Worm (Caenorhabditis elegans) whole organism, late embryonic: ENCODE results near the gene C15B12.3.
A peak's percentile ranks its signal among the peaks of the same experiment; 100 is the strongest.

ENCODE experiments used
- F13H6.1 ChIP-seq: sonication (generic microtip); optimal IDR thresholded peaks from 2 replicates; lab custom pipeline; 2016; ENCODE audit warnings: missing genetic modification characterization, missing compliant biosample characterization
- K02D7.2 ChIP-seq: sonication (generic microtip); optimal IDR thresholded peaks from 2 replicates; lab custom pipeline; 2017; ENCODE audit warnings: mild to moderate bottlenecking, missing genetic modification characterization, missing compliant biosample characterization
- ahr-1 ChIP-seq: sonication (generic microtip); optimal IDR thresholded peaks from 2 replicates; lab custom pipeline; 2016; ENCODE audit warnings: missing genetic modification characterization, missing compliant biosample characterization
- ceh-14 ChIP-seq: sonication (generic microtip); optimal IDR thresholded peaks from 2 replicates; lab custom pipeline; 2016; ENCODE audit warnings: missing genotype, missing genetic modification characterization, missing compliant biosample characterization
- ceh-18 ChIP-seq: sonication (generic microtip); optimal IDR thresholded peaks from 2 replicates; lab custom pipeline; 2016; ENCODE audit warnings: missing genetic modification characterization, missing compliant biosample characterization
- ceh-2 ChIP-seq: sonication (generic microtip); optimal IDR thresholded peaks from 2 replicates; lab custom pipeline; 2016; ENCODE audit warnings: missing genotype, missing genetic modification characterization, missing compliant biosample characterization
- ceh-22 ChIP-seq: sonication (generic microtip); optimal IDR thresholded peaks from 2 replicates; lab custom pipeline; 2017; ENCODE audit warnings: missing biosample characterization, missing genetic modification characterization
- ceh-30 ChIP-seq: fragments of 150-350 bp; optimal IDR thresholded peaks from 2 replicates; lab custom pipeline; 2014; ENCODE audit warnings: missing biosample characterization, missing genetic modification characterization
- ceh-9 ChIP-seq: sonication (generic microtip); optimal IDR thresholded peaks from 2 replicates; lab custom pipeline; 2016; ENCODE audit warnings: mild to moderate bottlenecking, missing genetic modification characterization, inconsistent platforms, missing compliant biosample characterization
- dmd-4 ChIP-seq: sonication (generic microtip); optimal IDR thresholded peaks from 2 replicates; lab custom pipeline; 2016; ENCODE audit warnings: borderline replicate concordance, missing genetic modification characterization, missing compliant biosample characterization
- elt-2 ChIP-seq: sonication (generic microtip); optimal IDR thresholded peaks from 2 replicates; lab custom pipeline; 2016; ENCODE audit warnings: missing genetic modification reagents, missing genetic modification characterization, missing compliant biosample characterization
- elt-4 ChIP-seq: sonication (generic microtip); optimal IDR thresholded peaks from 2 replicates; lab custom pipeline; 2016; ENCODE audit warnings: missing genetic modification characterization, missing compliant biosample characterization
- ets-4 ChIP-seq: sonication (generic microtip); optimal IDR thresholded peaks from 2 replicates; lab custom pipeline; 2016; ENCODE audit warnings: missing genetic modification characterization, missing compliant biosample characterization
- eyg-1 ChIP-seq: sonication (generic microtip); optimal IDR thresholded peaks from 2 replicates; lab custom pipeline; 2016; ENCODE audit warnings: missing genotype, missing genetic modification characterization, missing compliant biosample characterization
- hlh-30 ChIP-seq: sonication (generic microtip); optimal IDR thresholded peaks from 2 replicates; lab custom pipeline; 2017; ENCODE audit warnings: antibody characterized with exemption, missing genetic modification characterization, missing compliant biosample characterization; ENCODE audit not compliant: insufficient read depth
- lim-6 ChIP-seq: sonication (generic microtip); optimal IDR thresholded peaks from 2 replicates; lab custom pipeline; 2016; ENCODE audit warnings: missing genetic modification characterization, missing compliant biosample characterization
- madf-2 ChIP-seq: sonication (generic microtip); optimal IDR thresholded peaks from 2 replicates; lab custom pipeline; 2017; ENCODE audit warnings: missing genetic modification characterization, missing compliant biosample characterization
- nfya-1 ChIP-seq: sonication (generic microtip); optimal IDR thresholded peaks from 2 replicates; lab custom pipeline; 2017; ENCODE audit warnings: missing genetic modification characterization, mild to moderate bottlenecking, missing compliant biosample characterization, antibody characterized with exemption, moderate library complexity
- npax-4 ChIP-seq: sonication (generic microtip); optimal IDR thresholded peaks from 2 replicates; lab custom pipeline; 2016; ENCODE audit warnings: missing genetic modification characterization, missing compliant biosample characterization
- odd-2 ChIP-seq: sonication (generic microtip); optimal IDR thresholded peaks from 2 replicates; lab custom pipeline; 2017; ENCODE audit warnings: antibody characterized with exemption, mild to moderate bottlenecking, missing genetic modification characterization, missing compliant biosample characterization
- pha-4 ChIP-seq: fragments of 150-350 bp; optimal IDR thresholded peaks from 2 replicates; lab custom pipeline; 2018; ENCODE audit warnings: missing biosample characterization, missing genetic modification reagents, missing genetic modification characterization
- pqm-1 ChIP-seq: sonication (generic microtip); optimal IDR thresholded peaks from 2 replicates; lab custom pipeline; 2016; ENCODE audit warnings: missing genetic modification characterization, missing compliant biosample characterization
- pros-1 ChIP-seq: fragments of 150-350 bp; optimal IDR thresholded peaks from 2 replicates; lab custom pipeline; 2014; ENCODE audit warnings: missing biosample characterization, missing genetic modification reagents, missing genetic modification characterization
- rnt-1 ChIP-seq: sonication (generic microtip); optimal IDR thresholded peaks from 2 replicates; lab custom pipeline; 2016; ENCODE audit warnings: missing genetic modification characterization, missing compliant biosample characterization
- sdc-2 ChIP-seq: sonication (generic microtip); optimal IDR thresholded peaks from 2 replicates; lab custom pipeline; 2016; ENCODE audit warnings: missing genotype, missing genetic modification characterization, missing compliant biosample characterization
- sox-2 ChIP-seq: fragments of 200-800 bp; sonication (Bioruptor generic); IDR thresholded peaks from 2 replicates; pipeline ENCODE4 v1.3.6; 2022; ENCODE audit warnings: missing genetic modification reagents, missing genetic modification characterization, missing compliant biosample characterization
- tbx-2 ChIP-seq: sonication (generic microtip); optimal IDR thresholded peaks from 2 replicates; lab custom pipeline; 2016; ENCODE audit warnings: missing genetic modification characterization, missing compliant biosample characterization
- unc-42 ChIP-seq: sonication (generic microtip); optimal IDR thresholded peaks from 2 replicates; lab custom pipeline; 2016; ENCODE audit warnings: missing genotype, missing genetic modification characterization, missing compliant biosample characterization
- unc-55 ChIP-seq: sonication (generic microtip); optimal IDR thresholded peaks from 2 replicates; lab custom pipeline; 2017; ENCODE audit warnings: missing biosample characterization, missing genetic modification reagents, missing genetic modification characterization
- unc-86 ChIP-seq: sonication (generic microtip); optimal IDR thresholded peaks from 2 replicates; lab custom pipeline; 2016; ENCODE audit warnings: missing genetic modification characterization, missing compliant biosample characterization
- zip-5 ChIP-seq: sonication (generic microtip); optimal IDR thresholded peaks from 2 replicates; lab custom pipeline; 2016; ENCODE audit warnings: missing genetic modification characterization, missing compliant biosample characterization

Gene C15B12.3

DNA sequence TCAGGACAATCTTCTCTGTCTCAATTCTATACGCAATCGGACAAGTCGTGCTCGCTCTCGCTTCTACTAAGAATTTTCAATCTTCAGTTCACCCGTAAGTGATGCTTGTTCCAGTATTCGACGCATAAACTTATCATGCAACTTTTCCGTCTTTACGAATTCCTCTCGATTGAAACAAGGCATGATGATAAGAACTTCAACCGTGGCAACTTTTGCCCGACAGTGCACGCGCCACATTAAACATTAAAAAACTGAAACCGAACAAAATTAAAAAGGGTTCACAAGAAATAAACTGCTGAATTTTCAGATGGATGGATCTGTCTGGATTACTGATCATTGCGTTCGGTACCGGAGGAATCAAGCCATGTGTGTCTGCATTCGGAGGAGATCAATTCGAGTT lies 8.9 kb downstream of the C15B12.3 start:
- no peak for TF ChIP-seq ceh-30 (tag; lab: Kevin White, UChicago)
- TF ChIP-seq pha-4 (tag; lab: Kevin White, UChicago) = no peak
- no peak for TF ChIP-seq ceh-18
- TF ChIP-seq ceh-9 = no peak
- TF ChIP-seq unc-42 (tag; lab: Kevin White, UChicago) = no peak
- TF ChIP-seq madf-2 = no peak
- TF ChIP-seq rnt-1 (tag; lab: Kevin White, UChicago) = no peak
- no peak for TF ChIP-seq odd-2
- no peak for TF ChIP-seq eyg-1 (tag; lab: Kevin White, UChicago)
- no peak for TF ChIP-seq pqm-1 (tag; lab: Kevin White, UChicago)
- TF ChIP-seq unc-55 (GFP tag; lab: Kevin White, UChicago) = no peak
- TF ChIP-seq ceh-22 (tag; lab: Kevin White, UChicago) = no peak
- TF ChIP-seq npax-4 (tag; lab: Kevin White, UChicago) = no peak

DNA sequence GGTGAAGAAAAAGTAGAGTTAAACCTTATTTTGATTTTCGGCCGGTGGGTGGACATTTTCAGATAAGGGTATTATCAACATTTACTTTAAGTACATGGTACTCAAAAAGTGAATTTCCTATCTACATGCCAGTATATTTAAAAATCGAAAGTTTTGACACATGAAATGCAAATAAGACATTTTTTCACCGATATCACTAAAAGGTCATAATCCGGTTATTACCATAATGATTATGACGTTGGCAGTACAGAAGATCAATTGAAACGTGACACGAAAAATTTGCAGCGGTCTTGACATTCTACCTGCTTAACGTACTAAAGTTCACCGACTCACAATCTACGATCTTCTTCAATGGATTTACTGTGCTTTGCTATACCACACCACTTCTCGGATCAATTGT lies 9.4 kb downstream of the C15B12.3 start:
- no peak for TF ChIP-seq madf-2

DNA sequence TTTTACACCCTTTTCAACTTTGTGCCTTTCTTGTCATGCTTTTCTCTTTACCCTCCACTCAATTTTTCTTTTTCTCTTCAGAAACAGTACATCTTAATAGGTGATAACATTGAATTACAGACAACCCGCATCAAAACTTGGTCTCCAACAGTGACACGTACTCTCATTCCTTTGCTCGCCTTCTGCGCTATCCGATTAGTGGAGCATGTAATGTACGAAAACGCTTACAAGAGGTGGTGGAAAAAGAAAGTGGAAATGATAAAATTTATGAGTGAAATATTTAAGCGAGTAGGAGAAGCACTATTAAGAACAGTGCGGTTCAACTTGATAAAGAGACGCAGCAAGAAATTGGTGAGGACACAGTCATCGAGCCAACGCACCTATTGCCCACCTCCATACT lies 10.8 kb downstream of the C15B12.3 start, which contains the start of gene pept-1:
pept-1 (plus strand) TSS at position 306 of the 400 bp plus-strand sequence.
- peak; percentile 19 for TF ChIP-seq elt-2 (tag; lab: Kevin White, UChicago)
- no peak for TF ChIP-seq elt-4
- no peak for TF ChIP-seq pros-1 (tag; lab: Kevin White, UChicago)

DNA sequence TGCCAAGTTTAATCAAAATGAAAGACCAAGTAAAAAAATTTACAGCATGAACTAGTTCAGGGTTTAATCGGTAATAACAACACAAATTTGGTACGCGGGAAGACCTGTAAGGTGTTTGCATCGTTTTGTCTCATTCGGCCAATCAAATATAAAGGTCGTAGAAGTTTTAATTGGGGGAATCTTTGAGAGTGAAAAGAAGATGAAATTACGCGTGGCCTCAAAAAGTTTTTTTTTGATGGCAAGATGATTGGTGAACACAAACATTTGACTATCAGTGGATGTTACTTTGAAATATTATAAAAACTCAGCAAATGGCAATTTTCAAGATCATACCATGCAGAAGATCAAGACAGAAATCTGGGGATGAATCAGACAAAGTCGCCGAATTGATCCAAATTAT lies 12.2 kb downstream of the C15B12.3 start, which contains the start of gene nas-33:
nas-33 (minus strand) TSS at position 101 of the 400 bp plus-strand sequence.
- TF ChIP-seq K02D7.2 = no peak
- no peak for TF ChIP-seq pqm-1 (tag; lab: Kevin White, UChicago)
- TF ChIP-seq unc-86 (tag; lab: Kevin White, UChicago) = no peak
- no peak for TF ChIP-seq ceh-14 (tag; lab: Kevin White, UChicago)
- TF ChIP-seq rnt-1 (tag; lab: Kevin White, UChicago) = no peak
- TF ChIP-seq ceh-9 = no peak

DNA sequence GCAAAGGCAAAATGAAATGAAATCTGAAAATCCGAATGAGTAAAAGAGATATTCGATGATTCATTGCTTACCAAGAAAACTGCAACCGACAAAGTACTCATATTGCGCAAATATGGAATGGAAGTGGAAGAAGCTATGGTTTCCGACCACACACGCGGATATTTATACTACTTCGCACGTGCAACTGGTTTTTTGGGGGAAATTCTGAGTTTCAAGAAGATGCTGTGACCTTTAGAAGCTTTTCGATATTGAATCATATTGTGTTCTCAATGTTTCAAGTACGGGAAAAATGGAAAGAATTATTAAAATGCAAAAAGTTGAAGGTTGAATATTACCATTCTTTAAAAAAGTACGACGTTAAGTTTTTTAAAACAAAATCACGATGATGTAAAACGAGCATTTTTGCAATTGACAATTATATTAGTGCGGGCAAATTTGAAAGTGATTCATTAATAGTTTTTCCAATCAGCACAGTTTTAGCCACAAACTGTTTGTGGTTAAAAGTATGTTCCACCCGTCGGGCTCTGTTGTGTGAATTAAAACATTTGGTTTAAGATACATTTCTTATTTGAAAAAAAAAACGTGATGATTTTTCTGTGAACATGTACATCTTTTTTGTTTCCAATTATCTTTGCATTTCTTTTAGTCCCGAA lies 16.4 kb downstream of the C15B12.3 start, which contains the start of the genes grl-6 and K10C2.6:
grl-6 (minus strand) TSS at position 101 of the 653 bp plus-strand sequence.
K10C2.6 (plus strand) TSS at position 603 of the 653 bp plus-strand sequence.
- TF ChIP-seq nfya-1 (no peak), pros-1 (tag; lab: Kevin White, UChicago) (no peak), F13H6.1 (tag; lab: Kevin White, UChicago) (no peak), ets-4 (no peak), lim-6 (no peak), sox-2 (GFP tag; lab: Robert Waterston, UW) (no peak), tbx-2 (tag; lab: Kevin White, UChicago) (no peak), ceh-2 (tag; lab: Kevin White, UChicago) (no peak), ceh-14 (tag; lab: Kevin White, UChicago) (no peak)

DNA sequence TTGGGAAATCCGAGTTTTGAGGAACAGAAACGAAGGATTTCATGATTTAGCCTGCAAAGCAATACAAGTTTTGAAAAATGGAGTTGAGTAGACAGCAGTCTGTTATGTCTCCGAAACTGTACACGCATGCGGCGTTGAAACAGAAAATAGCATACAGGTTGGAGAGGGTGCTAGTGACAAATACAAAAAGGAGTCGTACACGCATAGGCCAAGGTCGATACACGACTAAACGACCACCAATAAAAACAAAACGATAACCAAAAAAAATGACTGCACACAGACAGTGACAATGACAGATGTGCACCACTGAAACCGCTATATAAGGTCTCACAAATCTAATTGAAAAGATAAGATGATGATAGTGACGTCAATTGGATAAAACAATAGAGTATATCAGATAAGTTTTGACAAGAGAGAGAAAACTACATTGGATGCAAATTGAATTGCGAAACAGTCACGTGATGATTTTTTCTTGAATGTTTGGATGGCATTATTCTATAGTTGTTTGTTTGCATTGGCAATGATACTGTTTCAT lies 18.4 kb downstream of the C15B12.3 start, which contains the start of gene fah-1:
fah-1 (minus strand) TSS at position 51 of the 535 bp plus-strand sequence.
- TF ChIP-seq zip-5 (tag; lab: Kevin White, UChicago) = no peak
- peak; percentile 22 for TF ChIP-seq elt-2 (tag; lab: Kevin White, UChicago)
- TF ChIP-seq hlh-30 = peak; percentile 61

DNA sequence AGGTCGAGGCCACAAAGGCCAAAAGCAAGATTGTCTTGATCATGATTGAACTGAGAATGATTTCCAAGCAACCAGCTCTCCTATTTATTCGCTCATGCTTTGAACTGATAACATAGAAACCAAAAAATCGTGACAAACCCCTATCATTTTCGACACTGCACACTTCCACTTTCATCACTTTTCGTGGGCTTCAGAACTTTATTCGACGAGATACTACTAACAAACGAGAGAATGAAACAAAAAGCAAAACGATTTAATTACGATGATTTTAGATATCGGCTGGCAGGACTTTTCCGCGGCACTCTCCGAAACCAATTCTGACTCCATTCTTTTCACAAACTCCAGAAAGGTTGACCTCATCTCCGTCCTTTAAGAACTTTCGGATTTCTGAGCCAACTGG lies 20.8 kb downstream of the C15B12.3 start, which contains the start of gene asp-14:
asp-14 (minus strand) TSS at position 101 of the 400 bp plus-strand sequence.
- TF ChIP-seq dmd-4 (no peak), zip-5 (tag; lab: Kevin White, UChicago) (no peak), sdc-2 (tag; lab: Kevin White, UChicago) (no peak), odd-2 (no peak), ahr-1 (tag; lab: Kevin White, UChicago) (no peak), lim-6 (no peak), sox-2 (GFP tag; lab: Robert Waterston, UW) (no peak)
- TF ChIP-seq, all 69 proteins: peak for 0
